Worm (Caenorhabditis elegans) whole organism, midembryonic: Measurements from ENCODE around the gene Y46C8AL.11.

Experiments used
- flt-1 ChIP-seq: fragments of 200-800 bp; sonication (Bioruptor generic); IDR thresholded peaks from 2 replicates; pipeline ENCODE4 v1.3.6; 2022; ENCODE audit warnings: missing genetic modification characterization, missing compliant biosample characterization
- ztf-23 ChIP-seq: fragments of 200-800 bp; sonication (Bioruptor generic); IDR thresholded peaks from 2 replicates; pipeline ENCODE4 v1.3.6; 2022; ENCODE audit warnings: missing genetic modification reagents, missing genetic modification characterization, missing compliant biosample characterization

ce11 chrIV:3965013-3965412 lies 21.9 kb downstream of the Y46C8AL.11 start, which contains the start of gene clec-76:
- TF ChIP-seq flt-1 (GFP tag; lab: Robert Waterston, UW) (no peak), ztf-23 (GFP tag; lab: Robert Waterston, UW) (no peak)
